Worm (Caenorhabditis elegans) whole organism, L3 larva: ENCODE data around the gene nurf-1.

Source experiments
- ceh-82 ChIP-seq: fragments of 150-350 bp; optimal IDR thresholded peaks from 2 replicates; lab custom pipeline; 2014; ENCODE audit warnings: missing biosample characterization, missing genetic modification characterization
- elt-3 ChIP-seq, 3 experiments: fragments of 150-350 bp in 1 of 3; sonication (generic microtip) in 2 of 3; optimal IDR thresholded peaks; 2 replicates in 2 of 3; 4 replicates in 1 of 3; lab custom pipeline; 2014 to 2017; ENCODE audit warnings: missing biosample characterization in 3 of 3, missing genetic modification characterization in 3 of 3
- jun-1 ChIP-seq: fragments of 150-350 bp; optimal IDR thresholded peaks from 2 replicates; lab custom pipeline; 2014; ENCODE audit warnings: missing biosample characterization, missing genetic modification reagents, missing genetic modification characterization
- lin-39 ChIP-seq: fragments of 150-350 bp; optimal IDR thresholded peaks from 2 replicates; lab custom pipeline; 2018; ENCODE audit warnings: missing biosample characterization, missing genetic modification reagents, missing genetic modification characterization
- nhr-11 ChIP-seq: fragments of 150-350 bp; optimal IDR thresholded peaks from 2 replicates; lab custom pipeline; 2014; ENCODE audit warnings: missing biosample characterization, missing genetic modification characterization
- skn-1 ChIP-seq: fragments of 150-350 bp; optimal IDR thresholded peaks from 2 replicates; lab custom pipeline; 2014; ENCODE audit warnings: missing biosample characterization, missing genetic modification characterization
- snpc-4 ChIP-seq: fragments of 150-350 bp; optimal IDR thresholded peaks from 2 replicates; lab custom pipeline; 2014; ENCODE audit warnings: missing biosample characterization, missing genetic modification characterization

ce11 chrII:14381450-14381849 is 9.1 kb upstream of the nurf-1 start, which contains the start of gene sdz-26:
- TF ChIP-seq snpc-4 (no peak), nhr-11 (tag; lab: Kevin White, UChicago) (no peak), ceh-82 (tag; lab: Kevin White, UChicago) (no peak), elt-3 (tag; optimal IDR thresholded peaks at IDR 0.05; lab: Kevin White, UChicago) (no peak), lin-39 (tag; lab: Kevin White, UChicago) (no peak), skn-1 (tag; lab: Kevin White, UChicago) (no peak), jun-1 (tag; lab: Kevin White, UChicago) (no peak)
